Fruit fly (Drosophila melanogaster) Kc167 (cell line): ENCODE results near the gene CG11899.

Source experiments
- insv ChIP-seq: fragments of >200 bp; optimal IDR thresholded peaks from 3 replicates; lab custom pipeline; 2018; ENCODE audit warnings: missing external identifiers
- psq ChIP-seq: fragments of >200 bp; optimal IDR thresholded peaks from 2 replicates; lab custom pipeline; 2017; ENCODE audit warnings: missing external identifiers
- ttk ChIP-seq: sonication (Bioruptor generic); optimal IDR thresholded peaks from 2 replicates; lab custom pipeline; 2017; ENCODE audit warnings: missing external identifiers

dm6 chr3R:29196967-29197611, 3.2 kb upstream of the CG11899 start, which contains the start of gene CG14515:
- no peak for TF ChIP-seq ttk (lab: Kevin White, UChicago)
- no peak for TF ChIP-seq psq
- no peak for TF ChIP-seq insv
